Worm (Caenorhabditis elegans) whole organism, midembryonic: ENCODE results near the gene T01C8.2.

Experiments
- T22C8.4 ChIP-seq: fragments of 200-800 bp; sonication (Bioruptor generic); IDR thresholded peaks from 2 replicates; pipeline ENCODE4 v1.3.6; 2022; ENCODE audit warnings: missing genetic modification characterization, missing compliant biosample characterization
- cog-1 ChIP-seq: sonication (generic microtip); optimal IDR thresholded peaks from 2 replicates; lab custom pipeline; 2016; ENCODE audit warnings: missing genetic modification characterization, missing compliant biosample characterization
- flt-1 ChIP-seq: fragments of 200-800 bp; sonication (Bioruptor generic); IDR thresholded peaks from 2 replicates; pipeline ENCODE4 v1.3.6; 2022; ENCODE audit warnings: missing genetic modification characterization, missing compliant biosample characterization
- klf-2 ChIP-seq: fragments of 200-800 bp; sonication (Bioruptor generic); conservative IDR thresholded peaks from 2 replicates; pipeline ENCODE4 v1.3.6; 2022; ENCODE audit warnings: missing genetic modification reagents, missing genetic modification characterization, missing compliant biosample characterization
- med-1 ChIP-seq: sonication (generic microtip); optimal IDR thresholded peaks from 2 replicates; lab custom pipeline; 2017; ENCODE audit warnings: missing genetic modification characterization, mild to moderate bottlenecking, missing compliant biosample characterization, antibody characterized with exemption, missing genetic modification reagents; ENCODE audit not compliant: insufficient read depth
- ref-1 ChIP-seq: fragments of 200-800 bp; sonication (Bioruptor generic); conservative IDR thresholded peaks from 2 replicates; pipeline ENCODE4 v1.3.6; 2022; ENCODE audit warnings: missing genetic modification reagents, missing genetic modification characterization, missing compliant biosample characterization
- tab-1 ChIP-seq: fragments of 200-800 bp; sonication (Bioruptor generic); IDR thresholded peaks from 2 replicates; pipeline ENCODE4 v1.3.6; 2022; ENCODE audit warnings: missing genetic modification characterization, missing compliant biosample characterization
- ztf-23 ChIP-seq: fragments of 200-800 bp; sonication (Bioruptor generic); IDR thresholded peaks from 2 replicates; pipeline ENCODE4 v1.3.6; 2022; ENCODE audit warnings: missing genetic modification reagents, missing genetic modification characterization, missing compliant biosample characterization
- ztf-29 ChIP-seq: fragments of 200-800 bp; sonication (Bioruptor generic); IDR thresholded peaks from 2 replicates; pipeline ENCODE4 v1.3.6; 2022; ENCODE audit warnings: missing genetic modification reagents, missing genetic modification characterization, missing compliant biosample characterization

T01C8.2 gene

ce11 chrX:16786021-16786488 is at the start of gene T01C8.2:
T01C8.2 (plus strand) TSS chrX:16786438.
- TF ChIP-seq ref-1 (GFP tag; lab: Robert Waterston, UW) (no peak), cog-1 (tag; lab: Kevin White, UChicago) (no peak), ztf-29 (GFP tag; lab: Robert Waterston, UW) (no peak), tab-1 (GFP tag; lab: Robert Waterston, UW) (no peak), ztf-23 (no peak), klf-2 (GFP tag; lab: Robert Waterston, UW) (no peak), flt-1 (GFP tag; lab: Robert Waterston, UW) (no peak), med-1 (no peak), T22C8.4 (GFP tag; lab: Robert Waterston, UW) (no peak)

ce11 chrX:16737478-16737877 is 48.8 kb upstream of the T01C8.2 start:
- TF ChIP-seq cog-1 (tag; lab: Kevin White, UChicago) (no peak), ztf-29 (GFP tag; lab: Robert Waterston, UW) (no peak), tab-1 (GFP tag; lab: Robert Waterston, UW) (no peak), ref-1 (GFP tag; lab: Robert Waterston, UW) (no peak), klf-2 (GFP tag; lab: Robert Waterston, UW) (no peak), med-1 (no peak), T22C8.4 (GFP tag; lab: Robert Waterston, UW) (no peak), flt-1 (GFP tag; lab: Robert Waterston, UW) (no peak), ztf-23 (no peak)

ce11 chrX:16744940-16745339 is 41.3 kb upstream of the T01C8.2 start, which contains the start of gene C10E2.2:
C10E2.2 (plus strand) TSS chrX:16745240.
- TF ChIP-seq tab-1 (GFP tag; lab: Robert Waterston, UW) (no peak), T22C8.4 (GFP tag; lab: Robert Waterston, UW) (no peak), ref-1 (GFP tag; lab: Robert Waterston, UW) (no peak), klf-2 (GFP tag; lab: Robert Waterston, UW) (no peak), ztf-29 (GFP tag; lab: Robert Waterston, UW) (no peak), ztf-23 (no peak), flt-1 (GFP tag; lab: Robert Waterston, UW) (no peak), med-1 (no peak), cog-1 (tag; lab: Kevin White, UChicago) (no peak)

- TF ChIP-seq tab-1 (GFP tag; lab: Robert Waterston, UW) (no peak), klf-2 (GFP tag; lab: Robert Waterston, UW) (no peak), ztf-23 (no peak), ref-1 (GFP tag; lab: Robert Waterston, UW) (no peak), cog-1 (tag; lab: Kevin White, UChicago) (no peak), med-1 (no peak), T22C8.4 (GFP tag; lab: Robert Waterston, UW) (no peak), ztf-29 (GFP tag; lab: Robert Waterston, UW) (no peak), flt-1 (GFP tag; lab: Robert Waterston, UW) (no peak)
Measured at ce11 chrX:16752196-16752595, 34.0 kb upstream of the T01C8.2 start.

- TF ChIP-seq med-1: no peak
- TF ChIP-seq cog-1 (tag; lab: Kevin White, UChicago): no peak
- no peak for TF ChIP-seq T22C8.4 (GFP tag; lab: Robert Waterston, UW)
- no peak for TF ChIP-seq ztf-23
- no peak for TF ChIP-seq flt-1 (GFP tag; lab: Robert Waterston, UW)
- TF ChIP-seq tab-1 (GFP tag; lab: Robert Waterston, UW): no peak
- TF ChIP-seq ztf-29 (GFP tag; lab: Robert Waterston, UW): no peak
- TF ChIP-seq klf-2 (GFP tag; lab: Robert Waterston, UW): no peak
- no peak for TF ChIP-seq ref-1 (GFP tag; lab: Robert Waterston, UW)
Measured at ce11 chrX:16754474-16754873, 31.8 kb upstream of the T01C8.2 start, which contains the start of gene C10E2.5. C10E2.5 (minus strand) TSS chrX:16754574.

ce11 chrX:16762529-16762928 is 23.7 kb upstream of the T01C8.2 start, which contains the start of gene C10E2.1:
C10E2.1 (plus strand) TSS chrX:16762829.
- TF ChIP-seq klf-2 (GFP tag; lab: Robert Waterston, UW): no peak
- TF ChIP-seq med-1: no peak
- no peak for TF ChIP-seq ztf-29 (GFP tag; lab: Robert Waterston, UW)
- TF ChIP-seq T22C8.4 (GFP tag; lab: Robert Waterston, UW): no peak
- no peak for TF ChIP-seq ztf-23

- no peak for TF ChIP-seq ztf-29 (GFP tag; lab: Robert Waterston, UW)
- no peak for TF ChIP-seq med-1
- TF ChIP-seq klf-2 (GFP tag; lab: Robert Waterston, UW): no peak
- no peak for TF ChIP-seq cog-1 (tag; lab: Kevin White, UChicago)
- TF ChIP-seq T22C8.4 (GFP tag; lab: Robert Waterston, UW): no peak
- TF ChIP-seq flt-1 (GFP tag; lab: Robert Waterston, UW): no peak
- no peak for TF ChIP-seq tab-1 (GFP tag; lab: Robert Waterston, UW)
- no peak for TF ChIP-seq ztf-23
- TF ChIP-seq ref-1 (GFP tag; lab: Robert Waterston, UW): no peak
Measured at ce11 chrX:16770398-16770797, 15.8 kb upstream of the T01C8.2 start, which contains the start of gene mct-6. mct-6 (minus strand) TSS chrX:16770498.

ce11 chrX:16770919-16771318 is 15.3 kb upstream of the T01C8.2 start:
- TF ChIP-seq klf-2 (GFP tag; lab: Robert Waterston, UW) (no peak), ztf-29 (GFP tag; lab: Robert Waterston, UW) (no peak), flt-1 (GFP tag; lab: Robert Waterston, UW) (no peak), ztf-23 (peak; percentile 57; the same call in 1 of the 2 replicates), tab-1 (GFP tag; lab: Robert Waterston, UW) (0 out of 2 replicates have a peak, but pooled peaks have one; percentile 22)

ce11 chrX:16772112-16772731 is 14.0 kb upstream of the T01C8.2 start:
- TF ChIP-seq med-1 (no peak), ref-1 (GFP tag; lab: Robert Waterston, UW) (no peak), ztf-29 (GFP tag; lab: Robert Waterston, UW) (no peak), flt-1 (GFP tag; lab: Robert Waterston, UW) (no peak)
